Fruit fly (Drosophila melanogaster): ENCODE results near the gene CG9288.

The CG9288 gene

DNA sequence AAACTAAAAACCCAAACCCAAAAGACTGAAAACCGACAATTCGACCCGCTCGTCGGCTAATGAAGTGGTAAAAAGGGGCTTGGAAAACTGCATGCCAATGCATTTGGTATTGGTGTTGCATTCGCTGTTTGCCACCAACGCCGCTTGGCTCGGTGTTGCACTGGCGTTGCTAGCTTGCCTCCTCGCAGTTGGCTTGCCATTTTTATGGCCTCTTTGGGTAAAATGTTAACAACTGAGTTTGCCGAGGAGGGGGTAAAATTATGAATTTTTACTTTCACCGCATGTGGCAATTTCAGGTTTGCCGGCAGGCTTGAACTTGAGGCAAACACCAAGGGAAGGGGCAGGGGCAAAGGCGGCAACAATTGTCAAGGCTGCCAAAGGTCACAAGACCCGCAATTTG, 9.2 kb downstream of the CG9288 start:
- TF ChIP-seq Gug (GFP tag; IDR thresholded peaks at IDR 0.05) (no peak), dsx (GFP tag; optimal IDR thresholded peaks at IDR 0.05; ENCODE audit: poor library complexity, severe bottlenecking) (no peak)

DNA sequence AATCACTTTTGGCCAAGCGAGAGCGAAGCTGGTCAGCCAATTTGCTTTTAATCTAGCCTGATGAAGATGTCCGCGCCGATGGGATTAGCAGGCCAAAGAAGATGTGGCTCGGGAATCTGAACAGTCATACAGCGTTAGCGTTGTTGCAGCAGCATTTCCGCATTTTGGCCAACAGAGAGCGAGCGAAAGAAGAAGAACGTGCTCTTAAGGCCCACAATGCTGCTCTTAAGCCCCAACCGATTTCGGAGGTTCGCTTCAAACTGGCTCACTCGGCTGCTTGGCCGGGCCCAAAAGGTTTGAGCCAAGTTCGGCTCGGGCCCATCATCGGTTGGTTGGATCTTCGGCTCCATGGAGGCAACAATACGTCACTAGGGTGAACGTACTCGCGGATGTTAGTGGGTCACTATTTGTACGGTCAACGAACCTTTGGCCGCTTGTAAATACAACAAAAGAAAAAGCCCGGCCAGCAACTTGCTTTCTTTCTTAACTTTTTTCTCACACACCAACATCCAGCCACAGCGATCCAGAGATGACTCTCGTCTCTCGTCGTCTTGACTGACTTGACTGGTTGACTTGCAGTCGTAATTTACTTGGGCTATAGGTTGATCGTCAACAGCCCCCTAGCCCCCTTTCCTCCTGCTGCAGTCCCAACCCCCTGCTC, 10.3 kb downstream of the CG9288 start:
- peak; percentile 10 for TF ChIP-seq CG6854 (GFP tag; optimal IDR thresholded peaks at IDR 0.05)
- TF ChIP-seq Eip93F (GFP tag; optimal IDR thresholded peaks at IDR 0.05), result no peak
- peak; percentile 34 for TF ChIP-seq Eip78C (GFP tag)
- TF ChIP-seq svp (GFP tag), result peak; percentile 54
- TF ChIP-seq CG3919 (GFP tag; optimal IDR thresholded peaks at IDR 0.05), result no peak

DNA sequence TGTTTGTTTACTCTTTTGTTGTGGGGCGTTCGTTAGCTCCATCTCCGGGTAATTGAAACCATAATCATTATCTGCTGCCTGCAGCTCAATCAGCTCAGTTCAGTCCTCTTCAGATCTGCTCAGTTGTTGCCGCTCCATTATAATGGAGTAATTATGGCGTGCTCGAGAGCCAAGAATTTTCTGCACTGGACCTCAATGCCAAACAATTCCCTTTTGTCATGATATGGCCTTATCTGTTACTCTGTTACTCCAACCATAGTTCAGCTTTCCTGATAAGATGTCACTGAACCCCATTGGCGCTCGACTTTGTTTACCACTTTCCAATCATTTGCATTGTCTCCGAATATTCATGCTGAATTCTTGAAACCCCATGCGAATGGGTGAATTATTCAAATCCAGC, 11.4 kb downstream of the CG9288 start:
- TF ChIP-seq CG15336 (GFP tag; IDR thresholded peaks at IDR 0.05) (0 out of 2 replicates have a peak, but pooled peaks have one; percentile 5), Eip78C (GFP tag) (peak; percentile 67), Ets96B (tag; optimal IDR thresholded peaks at IDR 0.05) (no peak), net (GFP tag; optimal IDR thresholded peaks at IDR 0.05) (no peak), CG9139 (GFP tag; optimal IDR thresholded peaks at IDR 0.05) (no peak), CG6808 (GFP tag; optimal IDR thresholded peaks at IDR 0.05) (no peak), CG3919 (GFP tag; optimal IDR thresholded peaks at IDR 0.05) (no peak), CG8632 (GFP tag; optimal IDR thresholded peaks at IDR 0.05) (no peak), CG6276 (GFP tag; optimal IDR thresholded peaks at IDR 0.05) (no peak), CG1621 (tag; optimal IDR thresholded peaks at IDR 0.05) (no peak), svp (GFP tag) (peak; percentile 90)

DNA sequence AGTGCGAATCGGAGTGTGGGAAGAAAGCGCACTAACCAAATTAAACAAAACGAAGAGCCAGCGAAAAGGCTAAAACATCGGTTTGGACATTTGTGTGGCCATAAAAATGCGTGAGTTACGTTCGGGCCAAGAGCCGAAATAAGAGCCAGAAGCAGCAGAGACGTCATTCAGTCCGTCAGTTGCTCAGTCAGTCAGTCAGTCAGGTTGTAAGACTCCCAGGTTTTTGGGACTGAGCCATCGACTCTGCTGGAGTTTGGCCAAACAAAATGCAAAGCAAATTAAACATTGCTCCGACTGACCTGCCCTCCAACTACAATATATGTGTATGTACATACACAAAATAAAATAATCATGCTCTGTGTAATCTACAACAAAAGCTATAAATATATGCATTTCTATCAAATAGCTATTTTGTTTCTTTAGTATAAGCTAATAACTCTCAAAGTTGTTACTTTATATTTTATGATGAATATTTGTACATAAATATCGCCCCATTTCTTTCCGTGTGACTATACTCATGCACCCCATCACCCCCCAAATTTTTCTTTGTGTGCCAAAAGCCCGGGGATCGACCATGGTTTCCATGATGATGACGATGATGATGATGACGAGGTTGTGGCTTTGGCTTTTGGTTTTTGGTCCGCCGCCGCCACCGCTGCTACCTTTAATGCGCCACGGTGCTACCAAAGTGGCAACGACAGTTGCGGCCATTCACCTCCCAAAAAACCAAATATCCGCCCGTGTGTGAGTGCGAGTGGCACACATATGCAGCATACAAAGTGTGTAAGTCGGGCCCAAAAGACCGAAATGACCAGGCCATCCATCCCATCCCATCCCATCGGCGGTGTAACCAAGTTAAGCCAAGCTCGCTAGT, 13.9 kb downstream of the CG9288 start:
- TF ChIP-seq CG1621 (tag; optimal IDR thresholded peaks at IDR 0.05) (no peak), svp (GFP tag) (peak; percentile 98), Hr39 (GFP tag; optimal IDR thresholded peaks at IDR 0.05) (peak; percentile 88), topi (GFP tag; optimal IDR thresholded peaks at IDR 0.05) (peak; percentile 88), CG9139 (GFP tag; optimal IDR thresholded peaks at IDR 0.05) (no peak), CG32006 (GFP tag; optimal IDR thresholded peaks at IDR 0.05) (peak; percentile 25), Blimp-1 (GFP tag; optimal IDR thresholded peaks at IDR 0.05) (peak; percentile 56), CG11762 (GFP tag; optimal IDR thresholded peaks at IDR 0.05; ENCODE audit: insufficient read depth) (peak; percentile 15), Ets21C (GFP tag; optimal IDR thresholded peaks at IDR 0.05) (peak; percentile 84), Eip78C (GFP tag) (peak; percentile 91), CG7368 (GFP tag; optimal IDR thresholded peaks at IDR 0.05) (no peak), Sox14 (GFP tag; optimal IDR thresholded peaks at IDR 0.05) (peak; percentile 73), Smox (GFP tag; optimal IDR thresholded peaks at IDR 0.05) (peak; percentile 88), CG8319 (GFP tag; optimal IDR thresholded peaks at IDR 0.05) (peak; percentile 32), Sox102F (GFP tag; optimal IDR thresholded peaks at IDR 0.05) (peak; percentile 90), fkh (GFP tag; optimal IDR thresholded peaks at IDR 0.05) (no peak), CG6276 (GFP tag; optimal IDR thresholded peaks at IDR 0.05) (no peak), CG3919 (GFP tag; optimal IDR thresholded peaks at IDR 0.05) (peak; percentile 60), fd59A (GFP tag; optimal IDR thresholded peaks at IDR 0.05) (no peak), Ets96B (tag; optimal IDR thresholded peaks at IDR 0.05) (no peak), Eip93F (GFP tag; optimal IDR thresholded peaks at IDR 0.05) (peak; percentile 70), dac (GFP tag; optimal IDR thresholded peaks at IDR 0.05) (no peak), CG31627 (GFP tag; optimal IDR thresholded peaks at IDR 0.05) (peak; percentile 90), Lpt (GFP tag; optimal IDR thresholded peaks at IDR 0.05) (no peak), dsx (GFP tag; optimal IDR thresholded peaks at IDR 0.05; ENCODE audit: poor library complexity, severe bottlenecking) (no peak), Hr4 (GFP tag; optimal IDR thresholded peaks at IDR 0.05) (peak; percentile 49), CG6163 (GFP tag; IDR thresholded peaks at IDR 0.05) (0 out of 3 replicates have a peak, but pooled peaks have one; percentile 53), CG16779 (tag; optimal IDR thresholded peaks at IDR 0.05) (no peak), CG3032 (tag; optimal IDR thresholded peaks at IDR 0.05) (no peak), CG4318 (GFP tag; optimal IDR thresholded peaks at IDR 0.05) (no peak), eg (GFP tag; IDR thresholded peaks at IDR 0.05) (peak; percentile 34; the same call in 1 of the 3 replicates), acj6 (GFP tag; optimal IDR thresholded peaks at IDR 0.05) (peak; percentile 77), achi (GFP tag; optimal IDR thresholded peaks at IDR 0.05) (peak; percentile 51), Met (GFP tag; optimal IDR thresholded peaks at IDR 0.05) (peak; percentile 94), Hr38 (GFP tag; optimal IDR thresholded peaks at IDR 0.05) (no peak), CG11902 (GFP tag; optimal IDR thresholded peaks at IDR 0.05) (peak; percentile 61)
